Fruit fly (Drosophila melanogaster) whole organism, prepupa: ENCODE measurements around the gene CG45263.

Experiments used
- CG32006 ChIP-seq: fragments of 200-800 bp; sonication (Bioruptor generic); optimal IDR thresholded peaks from 3 replicates; lab custom pipeline; 2017; ENCODE audit warnings: missing biosample characterization, mild to moderate bottlenecking, missing genetic modification characterization
- CG6276 ChIP-seq: fragments of 200-800 bp; sonication (Bioruptor generic); optimal IDR thresholded peaks from 2 replicates; lab custom pipeline; 2017; ENCODE audit warnings: missing biosample characterization, mild to moderate bottlenecking, missing genetic modification characterization
- CG6854 ChIP-seq: fragments of 200-800 bp; sonication (Bioruptor generic); optimal IDR thresholded peaks from 2 replicates; lab custom pipeline; 2017; ENCODE audit warnings: missing biosample characterization, mild to moderate bottlenecking, missing genetic modification characterization
- Ets21C ChIP-seq: fragments of 200-800 bp; sonication (Bioruptor generic); optimal IDR thresholded peaks from 3 replicates; lab custom pipeline; 2016; ENCODE audit warnings: missing biosample characterization, missing genetic modification characterization
- Hr4 ChIP-seq: fragments of 200-800 bp; sonication (Bioruptor generic); optimal IDR thresholded peaks from 3 replicates; lab custom pipeline; 2016; ENCODE audit warnings: missing biosample characterization, missing genetic modification characterization
- cyc ChIP-seq: fragments of 200-800 bp; sonication (Bioruptor generic); optimal IDR thresholded peaks from 3 replicates; lab custom pipeline; 2016; ENCODE audit warnings: missing biosample characterization, missing genetic modification characterization
- dac ChIP-seq: fragments of 200-800 bp; sonication (Bioruptor generic); optimal IDR thresholded peaks from 2 replicates; lab custom pipeline; 2017; ENCODE audit warnings: missing biosample characterization, mild to moderate bottlenecking, missing genetic modification characterization
- fkh ChIP-seq: fragments of 200-800 bp; sonication (Bioruptor generic); optimal IDR thresholded peaks from 3 replicates; lab custom pipeline; 2017; ENCODE audit warnings: missing biosample characterization, mild to moderate bottlenecking, missing genetic modification characterization, moderate library complexity
- pdm3 ChIP-seq: fragments of 200-800 bp; sonication (Bioruptor generic); optimal IDR thresholded peaks from 3 replicates; lab custom pipeline; 2016; ENCODE audit warnings: missing biosample characterization, missing genetic modification characterization
- salr ChIP-seq, 2 experiments: fragments of 200-800 bp; sonication (Bioruptor generic); optimal IDR thresholded peaks; 3 replicates each; lab custom pipeline; 2016 to 2018; ENCODE audit warnings: missing biosample characterization in 2 of 2, missing genetic modification characterization in 2 of 2, mild to moderate bottlenecking in 1 of 2
- svp ChIP-seq: fragments of 200-800 bp; sonication (Bioruptor generic); peaks from one replicate; lab custom pipeline; 2016; ENCODE audit warnings: missing biosample characterization, missing genetic modification characterization

DNA sequence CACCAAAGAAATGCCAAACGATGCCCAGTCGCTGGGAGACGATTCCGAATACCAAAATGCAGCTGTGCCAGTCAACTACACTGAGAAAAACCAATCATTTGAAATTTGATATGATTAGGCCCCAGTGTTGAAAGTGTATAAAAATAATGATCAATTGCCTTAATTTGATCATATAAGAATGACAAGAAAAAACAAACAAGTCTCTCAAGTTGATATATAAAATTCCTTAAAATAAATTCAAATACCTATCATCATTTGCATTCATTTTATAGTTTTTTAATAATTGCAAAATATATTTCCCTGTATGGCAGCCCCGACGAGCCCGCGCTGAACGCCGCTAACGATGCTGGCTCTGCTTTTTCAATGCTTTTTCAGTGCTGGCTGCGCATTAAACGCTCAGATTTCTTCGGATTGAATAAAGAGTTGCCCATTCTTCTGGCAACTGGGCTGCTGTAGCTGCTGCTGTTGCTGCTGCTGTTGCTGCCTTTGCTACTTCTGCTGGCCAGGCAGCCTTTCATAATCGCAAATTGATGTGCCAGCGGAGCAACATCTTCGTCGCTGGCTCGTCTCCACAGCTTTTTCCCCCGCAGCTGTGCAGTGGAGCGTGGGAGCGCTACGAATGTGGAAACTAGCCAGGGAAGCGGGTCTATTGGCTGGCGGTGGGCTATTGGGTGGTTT lies 7.6 kb downstream of the CG45263 start:
- peak; percentile 84 for TF ChIP-seq svp (GFP tag; lab: Kevin White, UChicago)
- TF ChIP-seq CG6854 (GFP tag; lab: Kevin White, UChicago): no peak
- peak; percentile 74 for TF ChIP-seq Hr4 (GFP tag; lab: Kevin White, UChicago)
- TF ChIP-seq dac (GFP tag; lab: Kevin White, UChicago): peak; percentile 39
- TF ChIP-seq CG32006 (GFP tag; lab: Kevin White, UChicago): peak; percentile 86
- TF ChIP-seq Ets21C (GFP tag; lab: Kevin White, UChicago): peak; percentile 4
- peak in 1 of 2 experiments; percentile 72 for TF ChIP-seq salr (GFP tag; optimal IDR thresholded peaks at IDR 0.05; lab: Kevin White, UChicago)
- peak; percentile 69 for TF ChIP-seq CG6276 (GFP tag; lab: Kevin White, UChicago)
- peak; percentile 64 for TF ChIP-seq pdm3 (GFP tag; lab: Kevin White, UChicago)
- no peak for TF ChIP-seq fkh (GFP tag; lab: Kevin White, UChicago)
- TF ChIP-seq cyc (GFP tag; lab: Kevin White, UChicago): peak; percentile 48
